Fruit fly (Drosophila melanogaster) S2 (cell line): Measurements from ENCODE around the gene cona.

Source experiments
- CG8478 ChIP-seq: fragments of >200 bp; optimal IDR thresholded peaks from 2 replicates; lab custom pipeline; 2018
- CTCF ChIP-seq, 2 experiments: fragments of >200 bp; optimal IDR thresholded peaks; 2 replicates each; lab custom pipeline; 2018

The cona gene

DNA sequence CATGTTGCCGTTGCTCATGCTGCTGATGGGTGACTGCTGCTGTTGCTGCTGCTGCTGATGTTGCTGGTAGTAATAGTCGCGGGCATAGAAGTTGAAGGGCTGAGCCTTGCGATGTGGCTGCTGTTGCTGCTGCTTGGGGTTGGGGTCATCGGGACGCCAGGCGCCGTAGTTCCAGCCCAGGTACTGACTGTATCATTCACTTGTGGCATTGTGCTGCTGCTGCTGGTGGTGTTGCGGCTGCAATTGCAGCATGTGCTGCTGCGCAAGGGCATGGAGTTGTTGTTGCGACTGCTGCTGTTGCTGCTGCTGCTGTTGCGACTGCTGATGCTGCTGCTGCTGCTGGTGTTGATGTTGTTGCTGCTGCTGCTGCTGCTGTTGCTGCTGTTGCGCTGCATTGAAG is 36.8 kb downstream of the cona start:
- TF ChIP-seq CTCF (optimal IDR thresholded peaks at IDR 0.05; lab: Kevin White, UChicago) (no peak), CG8478 (lab: Kevin White, UChicago) (no peak)

dm6 chr3R:18423352-18423751 is 37.7 kb downstream of the cona start:
- no peak for TF ChIP-seq CG8478 (lab: Kevin White, UChicago)
- TF ChIP-seq CTCF (optimal IDR thresholded peaks at IDR 0.05; lab: Kevin White, UChicago) = no peak

DNA sequence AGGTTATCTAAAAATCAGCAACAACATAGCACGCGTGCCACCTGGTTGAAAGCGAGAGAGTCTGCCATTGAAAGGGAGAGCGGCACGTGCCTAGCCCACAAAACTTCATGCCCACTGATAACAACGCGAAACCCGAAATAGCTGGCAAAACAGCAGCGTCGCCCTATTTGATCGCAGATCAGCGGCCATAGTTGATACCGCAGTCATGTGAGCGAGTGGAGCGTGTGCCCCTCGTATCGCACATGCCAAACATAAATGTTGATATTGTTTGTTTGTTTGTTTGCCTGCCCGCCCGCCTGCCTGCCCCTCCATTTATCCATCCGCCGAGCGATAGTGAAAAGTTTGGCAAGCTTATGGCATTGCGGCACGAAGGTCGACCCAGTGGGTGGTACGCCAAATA is 47.3 kb downstream of the cona start:
- TF ChIP-seq CTCF (optimal IDR thresholded peaks at IDR 0.05; lab: Kevin White, UChicago) = no peak
- no peak for TF ChIP-seq CG8478 (lab: Kevin White, UChicago)
